Worm (Caenorhabditis elegans) whole organism, late embryonic: ENCODE data around the gene Y7A5A.6.

ENCODE experiments used
- dmd-4 ChIP-seq: sonication (generic microtip); optimal IDR thresholded peaks from 2 replicates; lab custom pipeline; 2016; ENCODE audit warnings: borderline replicate concordance, missing genetic modification characterization, missing compliant biosample characterization
- pag-3 ChIP-seq: sonication (generic microtip); optimal IDR thresholded peaks from 2 replicates; lab custom pipeline; 2016; ENCODE audit warnings: missing compliant biosample characterization, missing genetic modification characterization, borderline replicate concordance

DNA sequence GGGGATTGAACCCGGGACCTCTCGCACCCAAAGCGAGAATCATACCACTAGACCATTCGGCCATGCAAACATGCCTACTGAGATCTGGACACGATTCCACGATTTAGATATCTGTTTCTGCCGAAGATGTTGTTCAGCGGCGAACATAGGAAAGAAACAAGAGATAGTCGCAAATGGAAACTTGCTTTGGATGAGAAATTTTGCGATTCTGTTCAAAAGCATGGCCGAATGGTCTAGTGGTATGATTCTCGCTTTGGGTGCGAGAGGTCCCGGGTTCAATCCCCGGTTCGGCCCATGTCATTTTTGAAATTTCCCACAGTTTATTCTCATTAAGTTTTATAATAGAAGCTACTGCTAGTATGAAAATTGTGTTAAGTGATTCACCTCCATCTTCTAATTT, 2.9 kb downstream of the Y7A5A.6 start:
- TF ChIP-seq dmd-4 (tag; lab: Kevin White, UChicago) = no peak
- TF ChIP-seq pag-3 (tag; lab: Kevin White, UChicago) = no peak
